Worm (Caenorhabditis elegans) whole organism, early embryonic: ENCODE measurements around the gene C01G10.6.

Experiments used
- B0310.2 ChIP-seq: sonication (generic microtip); optimal IDR thresholded peaks from 2 replicates; lab custom pipeline; 2016; ENCODE audit warnings: mild to moderate bottlenecking, missing genetic modification characterization, missing compliant biosample characterization
- F13C5.2 ChIP-seq: sonication (generic microtip); optimal IDR thresholded peaks from 2 replicates; lab custom pipeline; 2017; ENCODE audit warnings: mild to moderate bottlenecking, missing genetic modification characterization, inconsistent platforms, missing compliant biosample characterization
- aly-1 ChIP-seq: sonication (generic microtip); optimal IDR thresholded peaks from 2 replicates; lab custom pipeline; 2016; ENCODE audit warnings: missing genetic modification characterization, missing compliant biosample characterization
- ama-1 ChIP-seq: fragments of 150-350 bp; optimal IDR thresholded peaks from 2 replicates; lab custom pipeline; 2014
- ceh-13 ChIP-seq: fragments of 200-800 bp; sonication (Bioruptor generic); optimal IDR thresholded peaks from 2 replicates; lab custom pipeline; 2018; ENCODE audit warnings: mild to moderate bottlenecking, missing genetic modification characterization, missing compliant biosample characterization
- ceh-36 ChIP-seq: sonication (generic microtip); optimal IDR thresholded peaks from 2 replicates; lab custom pipeline; 2016; ENCODE audit warnings: missing genetic modification characterization, inconsistent platforms, missing compliant biosample characterization
- ets-7 ChIP-seq: sonication (generic microtip); optimal IDR thresholded peaks from 2 replicates; lab custom pipeline; 2016; ENCODE audit warnings: missing genotype, missing genetic modification characterization, missing compliant biosample characterization
- flt-1 ChIP-seq: fragments of 200-800 bp; sonication (Bioruptor generic); IDR thresholded peaks from 2 replicates; pipeline ENCODE4 v1.3.6; 2022; ENCODE audit warnings: missing genetic modification characterization, missing compliant biosample characterization
- hmbx-1 ChIP-seq: sonication (generic microtip); optimal IDR thresholded peaks from 2 replicates; lab custom pipeline; 2016; ENCODE audit warnings: mild to moderate bottlenecking, missing genetic modification characterization, missing compliant biosample characterization
- hmg-4 ChIP-seq: fragments of 200-800 bp; sonication (Bioruptor generic); optimal IDR thresholded peaks from 2 replicates; lab custom pipeline; 2018; ENCODE audit warnings: mild to moderate bottlenecking, missing genetic modification characterization, missing compliant biosample characterization
- hnd-1 ChIP-seq: sonication (generic microtip); optimal IDR thresholded peaks from 2 replicates; lab custom pipeline; 2016; ENCODE audit warnings: missing genetic modification characterization, missing compliant biosample characterization
- pes-1 ChIP-seq: fragments of 200-800 bp; sonication (Bioruptor generic); IDR thresholded peaks from 2 replicates; pipeline ENCODE4 v1.3.6; 2022; ENCODE audit warnings: missing genetic modification reagents, missing genetic modification characterization, missing compliant biosample characterization
- scrt-1 ChIP-seq: fragments of 200-800 bp; sonication (Bioruptor generic); IDR thresholded peaks from 2 replicates; pipeline ENCODE4 v1.3.6; 2022; ENCODE audit warnings: missing genetic modification characterization, missing compliant biosample characterization
- sea-1 ChIP-seq: fragments of 200-800 bp; sonication (Bioruptor generic); conservative IDR thresholded peaks from 2 replicates; pipeline ENCODE4 v1.3.6; 2022; ENCODE audit warnings: missing genetic modification characterization, missing compliant biosample characterization
- tbx-11 ChIP-seq: fragments of 200-800 bp; sonication (Bioruptor generic); IDR thresholded peaks from 2 replicates; pipeline ENCODE4 v1.3.6; 2022; ENCODE audit warnings: missing genetic modification characterization, missing compliant biosample characterization
- tbx-37 ChIP-seq: fragments of 200-800 bp; sonication (Bioruptor generic); conservative IDR thresholded peaks from 2 replicates; pipeline ENCODE4 v1.3.6; 2022; ENCODE audit warnings: missing genetic modification reagents, missing genetic modification characterization, missing compliant biosample characterization
- tra-4 ChIP-seq: sonication (generic microtip); optimal IDR thresholded peaks from 2 replicates; lab custom pipeline; 2017; ENCODE audit warnings: missing genetic modification characterization, missing compliant biosample characterization

The C01G10.6 gene

DNA sequence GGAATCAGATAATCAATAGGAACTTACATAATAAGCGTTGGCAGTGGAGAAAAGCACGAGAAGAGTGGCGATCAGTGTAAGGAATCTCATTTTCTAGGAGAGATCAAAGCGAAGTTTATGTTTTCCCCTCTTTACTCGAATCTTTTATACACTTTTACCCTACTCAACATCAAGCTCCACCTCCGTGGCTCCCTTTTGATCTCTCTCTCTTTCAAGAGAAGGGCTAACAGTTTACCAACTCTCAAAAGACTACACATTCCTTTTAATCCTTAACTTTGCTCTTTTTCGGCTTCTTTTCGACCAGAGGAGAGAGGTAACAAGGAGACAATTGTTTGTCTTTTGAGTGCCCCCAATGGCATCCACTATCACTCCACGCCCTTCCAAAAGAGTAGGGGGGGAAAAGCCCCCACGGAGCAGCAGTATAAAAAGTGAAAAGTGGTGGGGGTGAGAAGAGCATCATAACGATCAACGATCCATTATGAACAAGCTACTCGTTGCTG lies at the start of gene C01G10.6, which contains the start of gene C01G10.15:
C01G10.6 (plus strand) TSS at position 450 of the 500 bp plus-strand sequence.
C01G10.15 (minus strand) TSS at position 101 of the 500 bp plus-strand sequence.
- TF ChIP-seq pes-1 (GFP tag; lab: Robert Waterston, UW) (no peak), B0310.2 (tag; lab: Kevin White, UChicago) (no peak), tbx-11 (GFP tag; lab: Robert Waterston, UW) (no peak), sea-1 (GFP tag; lab: Robert Waterston, UW) (no peak), scrt-1 (GFP tag; lab: Robert Waterston, UW) (no peak), ceh-36 (no peak), F13C5.2 (tag; lab: Kevin White, UChicago) (no peak), hmg-4 (GFP tag; lab: Kevin White, UChicago) (no peak), ets-7 (tag; lab: Kevin White, UChicago) (no peak), hnd-1 (tag; lab: Kevin White, UChicago) (no peak), ama-1 (lab: Kevin White, UChicago) (no peak), tbx-37 (no peak), aly-1 (tag; lab: Kevin White, UChicago) (no peak), tra-4 (tag; lab: Kevin White, UChicago) (no peak)

ce11 chrV:15048107-15048506 lies 39.3 kb upstream of the C01G10.6 start, which contains the start of gene sdc-3:
Gene sdc-3 (minus strand): TSS chrV:15048207.
- no peak for TF ChIP-seq F13C5.2 (tag; lab: Kevin White, UChicago)
- no peak for TF ChIP-seq sea-1 (GFP tag; lab: Robert Waterston, UW)
- no peak for TF ChIP-seq scrt-1 (GFP tag; lab: Robert Waterston, UW)
- TF ChIP-seq hmg-4 (GFP tag; lab: Kevin White, UChicago), result no peak
- TF ChIP-seq tbx-37, result no peak
- no peak for TF ChIP-seq tra-4 (tag; lab: Kevin White, UChicago)
- no peak for TF ChIP-seq ama-1 (lab: Kevin White, UChicago)
- no peak for TF ChIP-seq ets-7 (tag; lab: Kevin White, UChicago)
- no peak for TF ChIP-seq tbx-11 (GFP tag; lab: Robert Waterston, UW)
- TF ChIP-seq ceh-13, result no peak
- TF ChIP-seq flt-1, result no peak
- TF ChIP-seq aly-1 (tag; lab: Kevin White, UChicago), result no peak
- TF ChIP-seq hmbx-1 (tag; lab: Kevin White, UChicago), result no peak
- TF ChIP-seq hnd-1 (tag; lab: Kevin White, UChicago), result no peak
- no peak for TF ChIP-seq ceh-36
- no peak for TF ChIP-seq pes-1 (GFP tag; lab: Robert Waterston, UW)
- no peak for TF ChIP-seq B0310.2 (tag; lab: Kevin White, UChicago)

DNA sequence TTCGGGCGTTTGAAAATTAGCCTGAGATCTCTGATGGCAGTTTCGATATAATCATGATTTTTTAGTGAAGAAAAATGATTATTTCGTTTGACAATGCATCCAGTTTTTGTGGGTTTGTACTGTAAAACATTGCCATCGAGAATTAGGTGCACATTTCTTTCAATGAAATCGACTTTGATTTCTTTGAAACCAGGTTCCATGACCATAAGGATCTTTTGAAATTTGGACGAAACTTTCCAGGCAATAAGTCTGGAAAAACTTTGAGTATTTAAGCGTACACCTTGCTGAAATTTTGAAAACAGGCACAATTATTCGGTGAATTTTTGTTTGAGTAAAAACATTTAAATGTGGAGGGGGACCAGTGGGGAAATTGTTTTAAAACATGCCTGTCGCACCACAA lies 35.7 kb upstream of the C01G10.6 start:
- TF ChIP-seq ceh-36 (no peak), tbx-37 (no peak), ama-1 (lab: Kevin White, UChicago) (no peak), aly-1 (tag; lab: Kevin White, UChicago) (no peak), pes-1 (GFP tag; lab: Robert Waterston, UW) (no peak)

- TF ChIP-seq aly-1 (tag; lab: Kevin White, UChicago), result no peak
- TF ChIP-seq flt-1, result no peak
- no peak for TF ChIP-seq ceh-36
- no peak for TF ChIP-seq tbx-11 (GFP tag; lab: Robert Waterston, UW)
- TF ChIP-seq pes-1 (GFP tag; lab: Robert Waterston, UW), result no peak
- no peak for TF ChIP-seq hmbx-1 (tag; lab: Kevin White, UChicago)
- TF ChIP-seq scrt-1 (GFP tag; lab: Robert Waterston, UW), result no peak
Observed at ce11 chrV:15052368-15052767, 35.1 kb upstream of the C01G10.6 start, which contains the start of the genes fbxa-82 and C25D7.5. Gene fbxa-82 (minus strand): TSS chrV:15052530. Gene C25D7.5 (plus strand): TSS chrV:15052650.

DNA sequence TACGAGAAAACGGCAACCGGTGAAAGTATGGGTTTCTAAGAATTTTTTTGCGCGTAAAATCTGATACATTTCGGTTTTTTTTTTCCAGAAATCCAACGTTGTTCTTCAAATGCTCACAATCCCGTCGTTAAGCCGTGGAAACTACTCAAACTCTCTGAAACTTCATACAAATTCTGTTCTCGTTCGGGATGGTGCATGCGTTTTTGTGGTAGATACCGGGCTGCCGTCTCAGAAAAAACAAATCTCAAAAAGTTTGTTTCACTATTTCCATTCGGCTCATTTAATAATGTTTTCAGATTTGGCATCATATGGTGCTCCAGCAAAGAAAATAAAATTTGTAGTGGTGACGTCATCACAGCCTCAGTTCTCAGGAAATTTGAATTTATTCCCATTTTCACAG lies 32.7 kb upstream of the C01G10.6 start:
- no peak for TF ChIP-seq scrt-1 (GFP tag; lab: Robert Waterston, UW)
- TF ChIP-seq tra-4 (tag; lab: Kevin White, UChicago), result no peak
- TF ChIP-seq flt-1, result no peak
- TF ChIP-seq ets-7 (tag; lab: Kevin White, UChicago), result no peak
- no peak for TF ChIP-seq pes-1 (GFP tag; lab: Robert Waterston, UW)
- TF ChIP-seq sea-1 (GFP tag; lab: Robert Waterston, UW), result no peak
- no peak for TF ChIP-seq ama-1 (lab: Kevin White, UChicago)

DNA sequence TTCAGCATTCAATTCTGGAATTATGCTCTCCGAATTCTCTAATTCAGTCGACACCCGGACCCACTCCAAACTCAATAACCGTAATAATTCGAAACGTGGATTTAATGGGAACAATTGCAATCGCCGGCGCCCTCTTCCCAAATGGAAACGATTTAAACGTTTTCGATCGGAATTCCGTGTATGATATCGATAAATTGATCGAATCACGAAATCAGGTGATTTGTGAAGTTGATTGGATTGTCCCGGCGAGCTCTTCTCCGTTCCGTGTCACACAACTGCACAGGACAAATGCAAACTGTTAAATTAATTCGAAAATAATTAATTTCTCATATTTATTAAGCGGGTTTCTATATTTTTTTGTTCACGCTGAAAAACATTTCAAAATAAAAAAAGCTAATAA lies 31.6 kb upstream of the C01G10.6 start, which contains the start of gene C25D7.16:
C25D7.16 (plus strand) TSS at position 301 of the 400 bp plus-strand sequence.
- TF ChIP-seq hnd-1 (tag; lab: Kevin White, UChicago) (no peak), F13C5.2 (tag; lab: Kevin White, UChicago) (no peak), ama-1 (lab: Kevin White, UChicago) (no peak), sea-1 (GFP tag; lab: Robert Waterston, UW) (no peak)

ce11 chrV:15056346-15056839 lies 31.1 kb upstream of the C01G10.6 start:
- TF ChIP-seq ets-7 (tag; lab: Kevin White, UChicago) (no peak), sea-1 (GFP tag; lab: Robert Waterston, UW) (no peak; the same call in 1 of the 2 replicates), ceh-36 (no peak), F13C5.2 (tag; lab: Kevin White, UChicago) (no peak), flt-1 (no peak), tra-4 (tag; lab: Kevin White, UChicago) (no peak), ceh-13 (no peak), ama-1 (lab: Kevin White, UChicago) (no peak), B0310.2 (tag; lab: Kevin White, UChicago) (no peak), aly-1 (tag; lab: Kevin White, UChicago) (no peak), tbx-11 (GFP tag; lab: Robert Waterston, UW) (no peak), hnd-1 (tag; lab: Kevin White, UChicago) (no peak), pes-1 (GFP tag; lab: Robert Waterston, UW) (no peak), tbx-37 (no peak)
